Worm (Caenorhabditis elegans) whole organism, young adult: ENCODE measurements around the gene T23F6.3.

ENCODE experiments used
- F55B11.4 ChIP-seq: sonication (generic microtip); optimal IDR thresholded peaks from 2 replicates; lab custom pipeline; 2016; ENCODE audit warnings: missing compliant biosample characterization, missing genetic modification characterization, borderline replicate concordance; ENCODE audit not compliant: insufficient read depth
- K11D2.4 ChIP-seq: fragments of 200-800 bp; sonication (Bioruptor generic); IDR thresholded peaks from 2 replicates; pipeline ENCODE4 v1.3.6; 2022; ENCODE audit warnings: missing genetic modification reagents, missing genetic modification characterization, missing compliant biosample characterization
- ama-1 ChIP-seq, 3 experiments: fragments of 150-350 bp in 1 of 3; sonication (generic microtip) in 2 of 3; optimal IDR thresholded peaks; 2 replicates each; lab custom pipeline; 2014 to 2018; ENCODE audit warnings: missing biosample characterization in 2 of 3, missing genetic modification characterization in 2 of 3, missing genetic modification reagents in 2 of 3
- dpff-1 ChIP-seq: sonication (generic microtip); optimal IDR thresholded peaks from 2 replicates; lab custom pipeline; 2017; ENCODE audit warnings: mild to moderate bottlenecking, missing genetic modification characterization, missing compliant biosample characterization
- efl-1 ChIP-seq: fragments of 150-350 bp; optimal IDR thresholded peaks from 2 replicates; lab custom pipeline; 2014; ENCODE audit warnings: missing biosample characterization, missing genetic modification reagents, missing genetic modification characterization
- lin-35 ChIP-seq, 3 experiments: fragments of 150-350 bp in 2 of 3; sonication (generic microtip) in 1 of 3; optimal IDR thresholded peaks; 2 replicates each; lab custom pipeline; 2014 to 2018; ENCODE audit warnings: missing biosample characterization in 3 of 3, missing genetic modification characterization in 3 of 3, missing genetic modification reagents in 3 of 3
- snpc-4 ChIP-seq, 5 experiments: fragments of 150-350 bp in 1 of 5; sonication (generic microtip) in 4 of 5; optimal IDR thresholded peaks; 2 replicates each; lab custom pipeline; 2014 to 2018; ENCODE audit warnings: missing genetic modification characterization in 5 of 5, missing biosample characterization in 3 of 5, antibody characterized with exemption in 2 of 5, mild to moderate bottlenecking in 2 of 5, missing compliant biosample characterization in 2 of 5, missing genotype in 2 of 5, moderate library complexity in 2 of 5, missing genetic modification reagents in 1 of 5

DNA sequence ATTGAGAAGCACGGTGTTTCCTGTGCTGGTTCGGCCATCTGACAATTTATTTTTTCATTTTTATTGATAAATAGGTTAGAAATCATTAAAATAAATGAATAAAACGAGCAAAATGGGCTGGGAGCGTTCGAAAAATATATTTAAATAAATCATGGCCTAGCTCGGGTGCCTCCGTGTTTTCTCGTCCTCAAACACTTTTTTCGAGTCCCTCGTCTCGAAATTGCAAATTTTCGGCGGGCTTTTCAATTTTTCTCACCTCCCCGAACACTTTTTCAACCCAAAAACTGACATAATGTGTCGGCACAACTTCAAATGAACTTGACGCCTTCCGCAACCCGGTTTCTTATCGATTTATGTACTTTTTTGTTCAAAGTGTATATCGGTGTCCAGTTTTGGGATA lies 40.2 kb downstream of the T23F6.3 start, which contains the start of gene prmt-9:
- no peak for TF ChIP-seq F55B11.4
- no peak for TF ChIP-seq ama-1 (optimal IDR thresholded peaks at IDR 0.05; lab: Kevin White, UChicago)
- TF ChIP-seq ama-1 (GFP tag; optimal IDR thresholded peaks at IDR 0.05; lab: Kevin White, UChicago), result no peak
- no peak for TF ChIP-seq lin-35 (GFP tag; optimal IDR thresholded peaks at IDR 0.05; lab: Kevin White, UChicago)
- TF ChIP-seq snpc-4 (GFP tag; optimal IDR thresholded peaks at IDR 0.05; lab: Kevin White, UChicago), result no peak
- no peak for TF ChIP-seq snpc-4 (tag; optimal IDR thresholded peaks at IDR 0.05; lab: Kevin White, UChicago)
- no peak for TF ChIP-seq K11D2.4 (GFP tag; lab: Robert Waterston, UW)
- TF ChIP-seq efl-1, result no peak
- TF ChIP-seq dpff-1 (tag; lab: Kevin White, UChicago), result no peak
